Worm (Caenorhabditis elegans): ENCODE measurements around the gene K02F3.12.

DNA sequence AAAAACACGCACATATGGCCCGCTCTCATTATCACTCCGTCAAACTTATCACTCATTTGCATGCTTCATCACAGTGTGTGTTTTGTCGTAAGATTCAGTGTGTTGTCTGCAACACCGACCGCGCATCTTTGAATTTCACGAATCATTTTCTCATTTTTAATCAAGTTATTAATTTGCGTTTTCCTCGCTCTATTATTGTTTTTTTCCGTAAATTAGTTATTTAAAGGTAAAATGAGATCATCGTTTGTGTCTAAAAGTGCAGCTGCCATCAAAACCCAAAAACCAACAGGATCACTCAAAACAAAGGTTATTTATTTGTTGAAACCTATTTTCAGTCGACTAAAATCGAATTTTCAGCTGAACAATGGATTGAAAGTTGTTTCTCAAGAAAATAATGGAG is 23.3 kb downstream of the K02F3.12 start, which contains the start of the genes T24C4.5 and ucr-2.3:
- TF ChIP-seq snpc-4 (tag; optimal IDR thresholded peaks at IDR 0.05) (no peak), nhr-237 (tag; optimal IDR thresholded peaks at IDR 0.05) (no peak), nhr-76 (tag; optimal IDR thresholded peaks at IDR 0.05) (no peak), pha-4 (tag; optimal IDR thresholded peaks at IDR 0.05) (no peak), mab-5 (tag; optimal IDR thresholded peaks at IDR 0.05) (no peak), elt-3 (tag; optimal IDR thresholded peaks at IDR 0.05) (no peak), blmp-1 (tag; optimal IDR thresholded peaks at IDR 0.05) (no peak), nhr-28 (tag; optimal IDR thresholded peaks at IDR 0.05) (no peak), unc-39 (tag; optimal IDR thresholded peaks at IDR 0.05) (no peak), ztf-11 (tag; optimal IDR thresholded peaks at IDR 0.05) (no peak), sptf-1 (tag; optimal IDR thresholded peaks at IDR 0.05) (no peak), unc-62 (GFP tag; optimal IDR thresholded peaks at IDR 0.05) (no peak)
